Worm (Caenorhabditis elegans) whole organism, young adult: ENCODE measurements around the gene cst-1.

Experiments used
- B0035.1 ChIP-seq: sonication (generic microtip); optimal IDR thresholded peaks from 2 replicates; lab custom pipeline; 2016; ENCODE audit warnings: missing genetic modification characterization, mild to moderate bottlenecking, missing compliant biosample characterization, missing genotype, missing genetic modification reagents
- C06A6.2 ChIP-seq: fragments of 200-800 bp; sonication (Bioruptor generic); conservative IDR thresholded peaks from 2 replicates; pipeline ENCODE4 v1.3.6; 2022; ENCODE audit warnings: missing genetic modification characterization, missing compliant biosample characterization
- F39B2.1 ChIP-seq: fragments of 200-800 bp; sonication (Bioruptor generic); IDR thresholded peaks from 2 replicates; pipeline ENCODE4 v1.3.6; 2022; ENCODE audit warnings: missing genetic modification reagents, missing genetic modification characterization, missing compliant biosample characterization
- F49E8.2 ChIP-seq: sonication (generic microtip); optimal IDR thresholded peaks from 3 replicates; lab custom pipeline; 2017; ENCODE audit warnings: missing genetic modification characterization, mild to moderate bottlenecking, missing compliant biosample characterization, antibody characterized with exemption, moderate library complexity; ENCODE audit not compliant: insufficient read depth
- K12H6.12 ChIP-seq: fragments of 200-800 bp; sonication (Bioruptor generic); optimal IDR thresholded peaks from 2 replicates; lab custom pipeline; 2018; ENCODE audit warnings: mild to moderate bottlenecking, missing genetic modification characterization, missing compliant biosample characterization
- T26A5.8 ChIP-seq: sonication (generic microtip); optimal IDR thresholded peaks from 2 replicates; lab custom pipeline; 2016; ENCODE audit warnings: missing genetic modification characterization, missing compliant biosample characterization
- Y95B8A.8 ChIP-seq: fragments of 200-800 bp; sonication (Bioruptor generic); IDR thresholded peaks from 2 replicates; pipeline ENCODE4 v1.3.6; 2022; ENCODE audit warnings: missing genetic modification reagents, missing genetic modification characterization, missing compliant biosample characterization
- ama-1 ChIP-seq, 3 experiments: fragments of 150-350 bp in 1 of 3; sonication (generic microtip) in 2 of 3; optimal IDR thresholded peaks; 2 replicates each; lab custom pipeline; 2014 to 2018; ENCODE audit warnings: missing biosample characterization in 2 of 3, missing genetic modification characterization in 2 of 3, missing genetic modification reagents in 2 of 3
- atf-7 ChIP-seq: sonication (generic microtip); optimal IDR thresholded peaks from 2 replicates; lab custom pipeline; 2017; ENCODE audit warnings: mild to moderate bottlenecking, missing genetic modification characterization, missing compliant biosample characterization
- athp-1 ChIP-seq: sonication (generic microtip); optimal IDR thresholded peaks from 2 replicates; lab custom pipeline; 2017; ENCODE audit warnings: mild to moderate bottlenecking, missing genetic modification characterization, missing compliant biosample characterization
- cebp-1 ChIP-seq, 2 experiments: fragments of 200-800 bp in 1 of 2; sonication (Bioruptor generic) in 1 of 2; sonication (generic microtip) in 1 of 2; IDR thresholded peaks in 1 of 2; optimal IDR thresholded peaks in 1 of 2; 2 replicates each; pipeline versions ENCODE4 v1.3.6 to Lab custom; 2017 to 2022; ENCODE audit warnings: missing compliant biosample characterization in 2 of 2, missing genetic modification characterization in 2 of 2, mild to moderate bottlenecking in 1 of 2, missing genetic modification reagents in 1 of 2, moderate library complexity in 1 of 2
- dox-1 ChIP-seq: fragments of 200-800 bp; sonication (Bioruptor generic); IDR thresholded peaks from 2 replicates; pipeline ENCODE4 v1.3.6; 2022; ENCODE audit warnings: missing genetic modification reagents, missing genetic modification characterization, missing compliant biosample characterization
- ekl-4 ChIP-seq: fragments of 200-800 bp; sonication (Bioruptor generic); IDR thresholded peaks from 2 replicates; pipeline ENCODE4 v1.3.6; 2022; ENCODE audit warnings: missing genetic modification reagents, missing genetic modification characterization, missing compliant biosample characterization
- let-526 ChIP-seq: fragments of 200-800 bp; sonication (Bioruptor generic); IDR thresholded peaks from 2 replicates; pipeline ENCODE4 v1.3.6; 2022; ENCODE audit warnings: missing genetic modification reagents, missing genetic modification characterization, missing compliant biosample characterization
- lin-35 ChIP-seq, 3 experiments: fragments of 150-350 bp in 2 of 3; sonication (generic microtip) in 1 of 3; optimal IDR thresholded peaks; 2 replicates each; lab custom pipeline; 2014 to 2018; ENCODE audit warnings: missing biosample characterization in 3 of 3, missing genetic modification characterization in 3 of 3, missing genetic modification reagents in 3 of 3
- lin-40 ChIP-seq: sonication (generic microtip); optimal IDR thresholded peaks from 2 replicates; lab custom pipeline; 2016; ENCODE audit warnings: missing genetic modification characterization, mild to moderate bottlenecking, missing compliant biosample characterization, missing genotype, missing genetic modification reagents
- madf-3 ChIP-seq: fragments of 200-800 bp; sonication (Bioruptor generic); IDR thresholded peaks from 2 replicates; pipeline ENCODE4 v1.3.6; 2022; ENCODE audit warnings: missing genetic modification reagents, missing genetic modification characterization, missing compliant biosample characterization
- mcd-1 ChIP-seq: fragments of 200-800 bp; sonication (Bioruptor generic); IDR thresholded peaks from 2 replicates; pipeline ENCODE4 v1.3.6; 2022; ENCODE audit warnings: missing genetic modification reagents, missing genetic modification characterization, missing compliant biosample characterization
- nfyb-1 ChIP-seq: fragments of 200-800 bp; sonication (Bioruptor generic); IDR thresholded peaks from 2 replicates; pipeline ENCODE4 v1.3.6; 2022; ENCODE audit warnings: missing genetic modification reagents, missing genetic modification characterization, missing compliant biosample characterization
- nhr-120 ChIP-seq: fragments of 200-800 bp; sonication (Bioruptor generic); IDR thresholded peaks from 2 replicates; pipeline ENCODE4 v1.3.6; 2022; ENCODE audit warnings: missing genetic modification characterization, missing compliant biosample characterization
- snpc-4 ChIP-seq, 5 experiments: fragments of 150-350 bp in 1 of 5; sonication (generic microtip) in 4 of 5; optimal IDR thresholded peaks; 2 replicates each; lab custom pipeline; 2014 to 2018; ENCODE audit warnings: missing genetic modification characterization in 5 of 5, missing biosample characterization in 3 of 5, antibody characterized with exemption in 2 of 5, mild to moderate bottlenecking in 2 of 5, missing compliant biosample characterization in 2 of 5, missing genotype in 2 of 5, moderate library complexity in 2 of 5, missing genetic modification reagents in 1 of 5
- somi-1 ChIP-seq: fragments of 200-800 bp; sonication (Bioruptor generic); optimal IDR thresholded peaks from 2 replicates; lab custom pipeline; 2018; ENCODE audit warnings: mild to moderate bottlenecking, missing genetic modification characterization, missing compliant biosample characterization
- tlf-1 ChIP-seq: fragments of 200-800 bp; sonication (Bioruptor generic); optimal IDR thresholded peaks from 2 replicates; lab custom pipeline; 2018; ENCODE audit warnings: mild to moderate bottlenecking, missing genetic modification characterization, missing compliant biosample characterization
- zfh-2 ChIP-seq: fragments of 200-800 bp; sonication (Bioruptor generic); conservative IDR thresholded peaks from 2 replicates; pipeline ENCODE4 v1.3.6; 2022; ENCODE audit warnings: missing genetic modification reagents, missing genetic modification characterization, missing compliant biosample characterization
- ztf-26 ChIP-seq: sonication (generic microtip); optimal IDR thresholded peaks from 2 replicates; lab custom pipeline; 2017; ENCODE audit warnings: missing genetic modification characterization, missing compliant biosample characterization

Gene cst-1

DNA sequence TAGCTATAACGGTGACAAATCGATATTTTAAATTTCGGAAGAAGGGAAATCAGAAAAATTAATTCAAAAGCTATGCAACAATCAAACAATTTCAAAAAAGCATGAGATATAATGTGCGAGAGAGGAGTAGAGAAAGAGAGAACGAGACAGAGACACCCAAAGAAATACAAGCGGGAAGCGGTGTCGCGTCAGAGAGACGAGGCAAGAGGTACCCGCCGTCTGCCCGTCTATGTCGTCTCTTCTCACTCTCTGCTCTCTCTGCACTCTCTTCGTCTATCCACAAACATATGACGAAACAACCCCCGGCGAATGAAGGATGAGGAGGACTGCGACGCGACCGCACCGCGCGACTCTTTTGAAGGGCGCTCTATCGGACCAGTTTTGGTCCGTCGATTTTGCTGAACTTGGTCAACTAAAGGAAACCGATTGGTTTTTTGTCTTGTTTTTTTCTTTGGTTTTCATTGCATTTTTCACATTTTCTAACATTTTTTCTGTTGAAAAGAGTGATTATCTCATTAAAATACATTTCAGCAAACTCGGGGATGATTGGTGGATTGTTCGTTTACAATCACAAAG is 49.5 kb downstream of the cst-1 start, which contains the start of gene dpy-23 (continued):
- TF ChIP-seq let-526 (GFP tag; lab: Robert Waterston, UW): peak; percentile 54; the same call in 1 of the 2 replicates
- TF ChIP-seq ama-1 (optimal IDR thresholded peaks at IDR 0.05; lab: Kevin White, UChicago): no peak
- TF ChIP-seq ama-1 (GFP tag; optimal IDR thresholded peaks at IDR 0.05; lab: Kevin White, UChicago): no peak
- TF ChIP-seq F39B2.1 (GFP tag; lab: Robert Waterston, UW): no peak
- TF ChIP-seq ekl-4: peak; percentile 55
- TF ChIP-seq snpc-4 (GFP tag; optimal IDR thresholded peaks at IDR 0.05; lab: Kevin White, UChicago): peak; percentile 42
- TF ChIP-seq snpc-4 (tag; optimal IDR thresholded peaks at IDR 0.05; lab: Kevin White, UChicago): peak; percentile 2 to 55 (median 53)
- 0 out of 2 replicates have a peak, but pooled peaks have one; percentile 19 for TF ChIP-seq Y95B8A.8 (GFP tag; lab: Robert Waterston, UW)
- peak; percentile 86 for TF ChIP-seq somi-1
- peak; percentile 89 for TF ChIP-seq lin-40
- TF ChIP-seq atf-7 (tag; lab: Kevin White, UChicago): peak; percentile 72
- peak; percentile 71 for TF ChIP-seq mcd-1 (GFP tag; lab: Robert Waterston, UW)
- peak; percentile 76 for TF ChIP-seq ztf-26
- peak; percentile 99 for TF ChIP-seq zfh-2 (GFP tag; lab: Robert Waterston, UW)
- TF ChIP-seq B0035.1 (tag; lab: Kevin White, UChicago): peak; percentile 12
- TF ChIP-seq T26A5.8 (tag; lab: Kevin White, UChicago): no peak
- peak in 1 of 3 experiments; percentile 75 for TF ChIP-seq lin-35 (GFP tag; optimal IDR thresholded peaks at IDR 0.05; lab: Kevin White, UChicago)
- TF ChIP-seq K12H6.12 (tag; lab: Kevin White, UChicago): peak; percentile 93
- peak; percentile 87 for TF ChIP-seq nfyb-1 (GFP tag; lab: Robert Waterston, UW)
- TF ChIP-seq dox-1 (GFP tag; lab: Robert Waterston, UW): peak; percentile 87
- TF ChIP-seq athp-1 (tag; lab: Kevin White, UChicago): peak; percentile 23
- peak; percentile 77 for TF ChIP-seq C06A6.2 (GFP tag; lab: Robert Waterston, UW)
- TF ChIP-seq F49E8.2 (tag; lab: Kevin White, UChicago): no peak
- TF ChIP-seq tlf-1 (GFP tag; lab: Kevin White, UChicago): peak; percentile 38
- peak; percentile 84 for TF ChIP-seq cebp-1 (GFP tag; IDR thresholded peaks at IDR 0.05; lab: Robert Waterston, UW)
- peak; percentile 96 for TF ChIP-seq cebp-1 (tag; optimal IDR thresholded peaks at IDR 0.05; lab: Kevin White, UChicago)
- TF ChIP-seq madf-3: peak; percentile 85

DNA sequence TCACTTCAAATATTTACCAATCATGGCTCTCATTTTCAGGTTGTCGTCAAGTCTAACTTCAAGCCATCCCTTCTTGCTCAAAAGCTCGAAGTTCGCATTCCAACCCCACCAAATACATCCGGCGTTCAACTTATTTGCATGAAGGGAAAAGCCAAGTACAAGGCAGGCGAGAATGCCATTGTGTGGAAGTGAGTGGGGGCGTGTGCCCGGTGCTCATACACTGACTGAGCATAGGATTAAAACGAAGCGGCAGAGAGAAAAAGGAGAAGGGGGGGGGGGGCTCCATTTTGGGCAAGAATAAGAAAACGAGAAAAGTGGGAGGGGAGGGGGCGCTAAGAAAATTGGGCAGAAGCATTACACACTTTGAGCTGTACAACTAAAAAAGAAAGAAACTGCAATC is 52.2 kb downstream of the cst-1 start:
- TF ChIP-seq zfh-2 (GFP tag; lab: Robert Waterston, UW) (peak; percentile 33; the same call in 1 of the 2 replicates), nhr-120 (GFP tag; lab: Robert Waterston, UW) (no peak)
